Worm (Caenorhabditis elegans): Measurements from ENCODE around the gene C18F10.2.

The C18F10.2 gene

ce11 chrIII:6280070-6280596, 7.2 kb downstream of the C18F10.2 start, which contains the start of gene hmg-1.2 (continued):
- TF ChIP-seq ceh-2 (tag; optimal IDR thresholded peaks at IDR 0.05) (no peak), eyg-1 (tag; optimal IDR thresholded peaks at IDR 0.05) (no peak), unc-42 (tag; optimal IDR thresholded peaks at IDR 0.05) (peak; percentile 37), che-1 (tag; optimal IDR thresholded peaks at IDR 0.05) (no peak), dmd-4 (tag; optimal IDR thresholded peaks at IDR 0.05; ENCODE audit: borderline replicate concordance) (no peak), nfya-1 (tag; optimal IDR thresholded peaks at IDR 0.05) (peak; percentile 76), ceh-18 (tag; optimal IDR thresholded peaks at IDR 0.05) (peak; percentile 77), lim-6 (tag; optimal IDR thresholded peaks at IDR 0.05) (no peak), ceh-34 (tag; optimal IDR thresholded peaks at IDR 0.05) (peak; percentile 68), sdc-2 (tag; optimal IDR thresholded peaks at IDR 0.05) (peak; percentile 15), F13H6.1 (tag; optimal IDR thresholded peaks at IDR 0.05) (no peak)

ce11 chrIII:6283024-6283423, 10.1 kb downstream of the C18F10.2 start:
- TF ChIP-seq lin-11 (tag; optimal IDR thresholded peaks at IDR 0.05) (no peak), K02D7.2 (tag; optimal IDR thresholded peaks at IDR 0.05) (no peak), C38D4.7 (GFP tag; optimal IDR thresholded peaks at IDR 0.05) (no peak), dmd-4 (tag; optimal IDR thresholded peaks at IDR 0.05; ENCODE audit: borderline replicate concordance) (no peak), pqm-1 (tag; optimal IDR thresholded peaks at IDR 0.05) (no peak), tbx-2 (tag; optimal IDR thresholded peaks at IDR 0.05) (no peak), gmeb-2 (tag; optimal IDR thresholded peaks at IDR 0.05) (no peak), ceh-18 (tag; optimal IDR thresholded peaks at IDR 0.05) (no peak), ceh-14 (tag; optimal IDR thresholded peaks at IDR 0.05) (no peak), pag-3 (tag; optimal IDR thresholded peaks at IDR 0.05; ENCODE audit: borderline replicate concordance) (no peak), ztf-16 (tag; optimal IDR thresholded peaks at IDR 0.05) (no peak), pha-2 (tag; optimal IDR thresholded peaks at IDR 0.05) (no peak), unc-86 (tag; optimal IDR thresholded peaks at IDR 0.05) (no peak), sdc-2 (tag; optimal IDR thresholded peaks at IDR 0.05) (no peak), K09A11.1 (tag; optimal IDR thresholded peaks at IDR 0.05; ENCODE audit: insufficient read depth) (no peak), pros-1 (tag; optimal IDR thresholded peaks at IDR 0.05) (no peak), mec-3 (tag; optimal IDR thresholded peaks at IDR 0.05; ENCODE audit: borderline replicate concordance) (no peak), hlh-15 (tag; optimal IDR thresholded peaks at IDR 0.05) (no peak), che-1 (tag; optimal IDR thresholded peaks at IDR 0.05) (no peak), sox-2 (GFP tag; IDR thresholded peaks at IDR 0.05) (no peak)

ce11 chrIII:6285890-6286289, 12.9 kb downstream of the C18F10.2 start, which contains the start of gene gadr-3:
Gene gadr-3 (minus strand): TSS chrIII:6285990.
- TF ChIP-seq unc-55 (GFP tag; optimal IDR thresholded peaks at IDR 0.05) (no peak), nhr-232 (tag; optimal IDR thresholded peaks at IDR 0.05) (no peak), ceh-9 (tag; optimal IDR thresholded peaks at IDR 0.05) (no peak), pha-4 (tag; optimal IDR thresholded peaks at IDR 0.05) (no peak), hlh-13 (GFP tag; optimal IDR thresholded peaks at IDR 0.05) (no peak), nhr-11 (tag; optimal IDR thresholded peaks at IDR 0.05) (no peak), ceh-22 (tag; optimal IDR thresholded peaks at IDR 0.05) (no peak), dve-1 (tag; optimal IDR thresholded peaks at IDR 0.05) (no peak), dmd-4 (tag; optimal IDR thresholded peaks at IDR 0.05; ENCODE audit: borderline replicate concordance) (no peak)

ce11 chrIII:6287195-6287594, 14.2 kb downstream of the C18F10.2 start, which contains the start of gene F47D12.6:
Gene F47D12.6 (minus strand): TSS chrIII:6287295.
- no peak for TF ChIP-seq che-1 (tag; optimal IDR thresholded peaks at IDR 0.05)
- no peak for TF ChIP-seq ceh-18 (tag; optimal IDR thresholded peaks at IDR 0.05)
- no peak for TF ChIP-seq rnt-1 (tag; optimal IDR thresholded peaks at IDR 0.05)
- no peak for TF ChIP-seq ama-1 (optimal IDR thresholded peaks at IDR 0.05)
- no peak for TF ChIP-seq pros-1 (tag; optimal IDR thresholded peaks at IDR 0.05)
